Worm (Caenorhabditis elegans): ENCODE measurements around the gene str-198.

ce11 chrV:16058872-16059271, 11.3 kb downstream of the str-198 start, which contains the start of gene F14H3.6:
- TF ChIP-seq ref-1 (GFP tag; conservative IDR thresholded peaks at IDR 0.05) = no peak
- TF ChIP-seq med-1 (GFP tag; optimal IDR thresholded peaks at IDR 0.05; ENCODE audit: insufficient read depth) = no peak

All from whole organism, midembryonic.